Fruit fly (Drosophila melanogaster): ENCODE results near the gene trc.
A peak's percentile ranks its signal among the peaks of the same experiment; 100 is the strongest.

Gene trc

dm6 chr3L:19817807-19818531 is 16.1 kb downstream of the trc start, which contains the start of the genes Fibp and Deaf1 (continued):
- peak; percentile 65 for TF ChIP-seq CG15601 (tag; optimal IDR thresholded peaks at IDR 0.05)
- peak; percentile 34; the same call in 1 of the 3 replicates for TF ChIP-seq CG7357 (GFP tag; IDR thresholded peaks at IDR 0.05)
- TF ChIP-seq br (optimal IDR thresholded peaks at IDR 0.05), result no peak
- peak; percentile 57 for TF ChIP-seq cato (GFP tag; optimal IDR thresholded peaks at IDR 0.05; ENCODE audit: borderline replicate concordance)
- TF ChIP-seq bowl (GFP tag; IDR thresholded peaks at IDR 0.05), result no peak
- no peak for TF ChIP-seq CG12071 (GFP tag; optimal IDR thresholded peaks at IDR 0.05)
- TF ChIP-seq twi (tag; optimal IDR thresholded peaks at IDR 0.05), result peak; percentile 64
- peak; percentile 67 for TF ChIP-seq HmgZ (tag; optimal IDR thresholded peaks at IDR 0.05)
- TF ChIP-seq Poxn (GFP tag; IDR thresholded peaks at IDR 0.05), result no peak
- TF ChIP-seq klu (GFP tag; IDR thresholded peaks at IDR 0.05), result peak; percentile 73
- no peak for TF ChIP-seq HHEX (GFP tag; optimal IDR thresholded peaks at IDR 0.05)
- peak; percentile 62 for TF ChIP-seq Myb (GFP tag; optimal IDR thresholded peaks at IDR 0.05)
- TF ChIP-seq NK7.1 (GFP tag; optimal IDR thresholded peaks at IDR 0.05), result peak; percentile 57
- TF ChIP-seq CG4707 (GFP tag; optimal IDR thresholded peaks at IDR 0.05), result no peak
- peak; percentile 14 for TF ChIP-seq gcm2 (GFP tag; optimal IDR thresholded peaks at IDR 0.05)
- no peak for TF ChIP-seq abd-A (tag; optimal IDR thresholded peaks at IDR 0.05)
- peak; percentile 62 for TF ChIP-seq grn (GFP tag; optimal IDR thresholded peaks at IDR 0.05)
- peak; percentile 53; the same call in 2 of the 3 replicates for TF ChIP-seq zfh1 (GFP tag; IDR thresholded peaks at IDR 0.05)
- TF ChIP-seq CG11696 (GFP tag; IDR thresholded peaks at IDR 0.05), result no peak
- peak; percentile 44 for TF ChIP-seq CG3407 (GFP tag; optimal IDR thresholded peaks at IDR 0.05)
- TF ChIP-seq H2.0 (GFP tag; IDR thresholded peaks at IDR 0.05), result peak; percentile 51; the same call in 1 of the 2 replicates
- TF ChIP-seq Mad (GFP tag; optimal IDR thresholded peaks at IDR 0.05), result peak; percentile 55
- peak; percentile 95 for TF ChIP-seq Dll (GFP tag; IDR thresholded peaks at IDR 0.05; ENCODE audit: partially characterized antibody)
- peak; percentile 84 for TF ChIP-seq CG8924 (tag; optimal IDR thresholded peaks at IDR 0.05)
- peak; percentile 53 for TF ChIP-seq YL-1 (GFP tag; optimal IDR thresholded peaks at IDR 0.05)
- TF ChIP-seq CG14860 (GFP tag; IDR thresholded peaks at IDR 0.05; ENCODE audit: partially characterized antibody), result peak; percentile 97
- peak; percentile 53 for TF ChIP-seq Blimp-1 (GFP tag; optimal IDR thresholded peaks at IDR 0.05)
- no peak for TF ChIP-seq Hey (tag; optimal IDR thresholded peaks at IDR 0.05)
- peak; percentile 54 for TF ChIP-seq CG10979 (tag; optimal IDR thresholded peaks at IDR 0.05)
- peak; percentile 87 for TF ChIP-seq chn (GFP tag; optimal IDR thresholded peaks at IDR 0.05)
- TF ChIP-seq CG14014 (GFP tag; IDR thresholded peaks at IDR 0.05), result peak; percentile 60; the same call in 1 of the 2 replicates
- peak; percentile 80 for TF ChIP-seq bab2 (GFP tag; optimal IDR thresholded peaks at IDR 0.05)
- TF ChIP-seq esg (GFP tag; conservative IDR thresholded peaks at IDR 0.05), result peak; percentile 46
- TF ChIP-seq CG9797 (GFP tag; optimal IDR thresholded peaks at IDR 0.05), result peak; percentile 51
- TF ChIP-seq Doc2 (GFP tag; IDR thresholded peaks at IDR 0.05), result no peak
- peak; percentile 85 for TF ChIP-seq sug (tag; optimal IDR thresholded peaks at IDR 0.05)
- TF ChIP-seq slp2 (GFP tag; optimal IDR thresholded peaks at IDR 0.05), result peak; percentile 51
- TF ChIP-seq CG8388 (GFP tag; optimal IDR thresholded peaks at IDR 0.05), result peak; percentile 33
- TF ChIP-seq CG6689 (GFP tag; IDR thresholded peaks at IDR 0.05), result peak; percentile 55
- peak; percentile 72 for TF ChIP-seq CG10267 (tag; optimal IDR thresholded peaks at IDR 0.05)
- TF ChIP-seq zf30C (GFP tag; optimal IDR thresholded peaks at IDR 0.05), result no peak
- no peak for TF ChIP-seq CG17568 (GFP tag; optimal IDR thresholded peaks at IDR 0.05)
- peak; percentile 61 for TF ChIP-seq CG18619 (GFP tag; optimal IDR thresholded peaks at IDR 0.05)
- no peak for TF ChIP-seq Hand (GFP tag; optimal IDR thresholded peaks at IDR 0.05)
- TF ChIP-seq CG17328 (GFP tag; IDR thresholded peaks at IDR 0.05), result no peak
- peak; percentile 74 for TF ChIP-seq Fer3 (tag; optimal IDR thresholded peaks at IDR 0.05)
- no peak; the same call in 2 of the 3 replicates for TF ChIP-seq croc (GFP tag; conservative IDR thresholded peaks at IDR 0.05)
- no peak for TF ChIP-seq Drgx (GFP tag; IDR thresholded peaks at IDR 0.05)
- peak; percentile 99 for TF ChIP-seq ewg (GFP tag; optimal IDR thresholded peaks at IDR 0.05)
- peak; percentile 77 for TF ChIP-seq az2 (GFP tag; optimal IDR thresholded peaks at IDR 0.05)
